Worm (Caenorhabditis elegans) whole organism, L1 larva: ENCODE results near the gene nhr-5.

Source experiments
- aha-1 ChIP-seq: fragments of 150-350 bp; optimal IDR thresholded peaks from 2 replicates; lab custom pipeline; 2014; ENCODE audit warnings: missing biosample characterization, missing genetic modification characterization
- alr-1 ChIP-seq: fragments of 200-800 bp; sonication (Bioruptor generic); optimal IDR thresholded peaks from 2 replicates; lab custom pipeline; 2018; ENCODE audit warnings: borderline replicate concordance, mild to moderate bottlenecking, missing genetic modification characterization, missing compliant biosample characterization
- ama-1 ChIP-seq: fragments of 150-350 bp; optimal IDR thresholded peaks from 2 replicates; lab custom pipeline; 2014
- blmp-1 ChIP-seq: fragments of 150-350 bp; optimal IDR thresholded peaks from 2 replicates; lab custom pipeline; 2014; ENCODE audit warnings: missing biosample characterization, missing genetic modification characterization
- ceh-82 ChIP-seq, 3 experiments: fragments of 150-350 bp in 1 of 3; sonication (generic microtip) in 2 of 3; optimal IDR thresholded peaks; 2 replicates each; lab custom pipeline; 2014 to 2017; ENCODE audit warnings: missing biosample characterization in 3 of 3, missing genetic modification characterization in 3 of 3
- ces-1 ChIP-seq: fragments of 150-350 bp; optimal IDR thresholded peaks from 2 replicates; lab custom pipeline; 2014; ENCODE audit warnings: missing biosample characterization, missing genetic modification reagents, missing genetic modification characterization
- dpl-1 ChIP-seq, 3 experiments: fragments of 150-350 bp in 2 of 3; sonication (generic microtip) in 1 of 3; optimal IDR thresholded peaks; 2 replicates each; lab custom pipeline; 2014 to 2017; ENCODE audit warnings: missing biosample characterization in 3 of 3, missing genetic modification characterization in 3 of 3, missing genetic modification reagents in 3 of 3
- efl-1 ChIP-seq, 4 experiments: fragments of 150-350 bp; optimal IDR thresholded peaks in 3 of 4; peaks in 1 of 4; 1 replicate in 1 of 4; 2 replicates in 3 of 4; lab custom pipeline; 2014; ENCODE audit warnings: missing biosample characterization in 2 of 4, missing genetic modification characterization in 2 of 4, missing genetic modification reagents in 2 of 4
- egl-13 ChIP-seq: sonication (generic microtip); optimal IDR thresholded peaks from 2 replicates; lab custom pipeline; 2016; ENCODE audit warnings: missing genotype, missing genetic modification reagents, missing genetic modification characterization, missing compliant biosample characterization
- egl-27 ChIP-seq, 2 experiments: fragments of 150-350 bp in 1 of 2; sonication (generic microtip); optimal IDR thresholded peaks; 3 replicates each; lab custom pipeline; 2017 to 2018; ENCODE audit warnings: missing biosample characterization in 2 of 2, missing genetic modification characterization in 2 of 2, missing genetic modification reagents in 2 of 2
- elt-2 ChIP-seq: sonication (generic microtip); optimal IDR thresholded peaks from 2 replicates; lab custom pipeline; 2016; ENCODE audit warnings: missing genetic modification characterization, mild to moderate bottlenecking, inconsistent platforms, missing compliant biosample characterization, missing genetic modification reagents
- elt-3 ChIP-seq, 6 experiments: fragments of 150-350 bp in 1 of 6; sonication (generic microtip); optimal IDR thresholded peaks; 2 replicates each; lab custom pipeline; 2017 to 2018; ENCODE audit warnings: missing biosample characterization in 6 of 6, missing genetic modification characterization in 6 of 6, inconsistent platforms in 1 of 6
- fkh-4 ChIP-seq: sonication (generic microtip); optimal IDR thresholded peaks from 2 replicates; lab custom pipeline; 2016; ENCODE audit warnings: missing compliant biosample characterization, missing genetic modification characterization, borderline replicate concordance
- fkh-8 ChIP-seq: sonication (generic microtip); optimal IDR thresholded peaks from 2 replicates; lab custom pipeline; 2016; ENCODE audit warnings: mild to moderate bottlenecking, missing genetic modification characterization, missing compliant biosample characterization
- hlh-17 ChIP-seq: fragments of 200-800 bp; sonication (Bioruptor generic); optimal IDR thresholded peaks from 2 replicates; lab custom pipeline; 2018; ENCODE audit warnings: missing genetic modification characterization, mild to moderate bottlenecking, missing compliant biosample characterization, moderate library complexity, borderline replicate concordance
- hpl-2 ChIP-seq: fragments of 150-350 bp; optimal IDR thresholded peaks from 2 replicates; lab custom pipeline; 2014; ENCODE audit warnings: missing biosample characterization, missing genetic modification reagents, missing genetic modification characterization
- lin-13 ChIP-seq: fragments of 150-350 bp; optimal IDR thresholded peaks from 2 replicates; lab custom pipeline; 2014; ENCODE audit warnings: missing biosample characterization, missing genetic modification reagents, missing genetic modification characterization
- lin-15B ChIP-seq: fragments of 150-350 bp; sonication (generic microtip); optimal IDR thresholded peaks from 3 replicates; lab custom pipeline; 2014; ENCODE audit warnings: missing biosample characterization, missing genetic modification characterization
- lin-35 ChIP-seq, 2 experiments: fragments of 150-350 bp; optimal IDR thresholded peaks; 2 replicates each; lab custom pipeline; 2014; ENCODE audit warnings: missing biosample characterization in 2 of 2, missing genetic modification characterization in 2 of 2, missing genetic modification reagents in 2 of 2
- lir-3 ChIP-seq: sonication (generic microtip); optimal IDR thresholded peaks from 2 replicates; lab custom pipeline; 2016; ENCODE audit warnings: mild to moderate bottlenecking, missing genetic modification characterization, moderate library complexity, missing compliant biosample characterization; ENCODE audit not compliant: poor library complexity
- lsy-2 ChIP-seq, 2 experiments: fragments of 150-350 bp; optimal IDR thresholded peaks; 2 replicates each; lab custom pipeline; 2014; ENCODE audit warnings: missing biosample characterization in 2 of 2, missing genetic modification characterization in 2 of 2
- nhr-19 ChIP-seq: fragments of 200-800 bp; sonication (Bioruptor generic); conservative IDR thresholded peaks from 2 replicates; pipeline ENCODE4 v1.3.6; 2022; ENCODE audit warnings: missing genetic modification characterization, missing compliant biosample characterization
- nhr-20 ChIP-seq: sonication (generic microtip); optimal IDR thresholded peaks from 2 replicates; lab custom pipeline; 2016; ENCODE audit warnings: mild to moderate bottlenecking, missing genetic modification characterization, missing compliant biosample characterization
- nhr-237 ChIP-seq: fragments of 150-350 bp; optimal IDR thresholded peaks from 2 replicates; lab custom pipeline; 2014; ENCODE audit warnings: missing biosample characterization, missing genetic modification characterization
- nhr-47 ChIP-seq: sonication (generic microtip); optimal IDR thresholded peaks from 2 replicates; lab custom pipeline; 2016; ENCODE audit warnings: mild to moderate bottlenecking, missing genetic modification characterization, moderate library complexity, missing compliant biosample characterization
- nhr-71 ChIP-seq: sonication (generic microtip); optimal IDR thresholded peaks from 2 replicates; lab custom pipeline; 2016; ENCODE audit warnings: mild to moderate bottlenecking, missing genetic modification characterization, moderate library complexity, missing compliant biosample characterization
- nhr-90 ChIP-seq: sonication (generic microtip); optimal IDR thresholded peaks from 2 replicates; lab custom pipeline; 2016; ENCODE audit warnings: mild to moderate bottlenecking, missing genetic modification characterization, missing compliant biosample characterization; ENCODE audit not compliant: poor library complexity
- pax-3 ChIP-seq: fragments of 200-800 bp; sonication (Bioruptor generic); optimal IDR thresholded peaks from 2 replicates; lab custom pipeline; 2018; ENCODE audit warnings: mild to moderate bottlenecking, missing genetic modification characterization, moderate library complexity, missing compliant biosample characterization
- pqm-1 ChIP-seq: sonication (generic microtip); optimal IDR thresholded peaks from 3 replicates; lab custom pipeline; 2017; ENCODE audit warnings: missing biosample characterization, missing genetic modification characterization
- rnt-1 ChIP-seq: sonication (generic microtip); optimal IDR thresholded peaks from 2 replicates; lab custom pipeline; 2016; ENCODE audit warnings: mild to moderate bottlenecking, missing genetic modification characterization, moderate library complexity, missing compliant biosample characterization
- snu-23 ChIP-seq: sonication (generic microtip); optimal IDR thresholded peaks from 2 replicates; lab custom pipeline; 2016; ENCODE audit warnings: missing genetic modification characterization, missing compliant biosample characterization
- sox-4 ChIP-seq: sonication (generic microtip); optimal IDR thresholded peaks from 2 replicates; lab custom pipeline; 2016; ENCODE audit warnings: missing genetic modification characterization, missing compliant biosample characterization
- swsn-7 ChIP-seq: sonication (generic microtip); optimal IDR thresholded peaks from 2 replicates; lab custom pipeline; 2016; ENCODE audit warnings: missing genetic modification characterization, missing compliant biosample characterization
- unc-130 ChIP-seq: fragments of 150-350 bp; optimal IDR thresholded peaks from 2 replicates; lab custom pipeline; 2017; ENCODE audit warnings: missing biosample characterization, missing genetic modification characterization, inconsistent platforms
- xbp-1 ChIP-seq: sonication (generic microtip); optimal IDR thresholded peaks from 2 replicates; lab custom pipeline; 2016; ENCODE audit warnings: missing genetic modification characterization, missing compliant biosample characterization
- zag-1 ChIP-seq: fragments of 150-350 bp; optimal IDR thresholded peaks from 2 replicates; lab custom pipeline; 2014; ENCODE audit warnings: missing biosample characterization, missing genetic modification characterization
- ztf-11 ChIP-seq, 2 experiments: sonication (generic microtip); optimal IDR thresholded peaks; 2 replicates each; lab custom pipeline; 2016 to 2017; ENCODE audit warnings: missing genetic modification characterization in 2 of 2, missing biosample characterization in 1 of 2, missing compliant biosample characterization in 1 of 2

The nhr-5 gene

ce11 chrIV:15385181-15385580, 14.9 kb upstream of the nhr-5 start (continued):
- TF ChIP-seq rnt-1 (tag; lab: Kevin White, UChicago) (no peak), nhr-237 (tag; lab: Kevin White, UChicago) (no peak), ceh-82 (tag; optimal IDR thresholded peaks at IDR 0.05; lab: Kevin White, UChicago) (no peak), zag-1 (no peak), pqm-1 (tag; lab: Kevin White, UChicago) (peak; percentile 56), nhr-20 (tag; lab: Kevin White, UChicago) (peak; percentile 90), unc-130 (no peak), sox-4 (tag; lab: Kevin White, UChicago) (no peak), fkh-8 (tag; lab: Kevin White, UChicago) (no peak), lin-15B (no peak), ama-1 (lab: Kevin White, UChicago) (no peak), nhr-71 (tag; lab: Kevin White, UChicago) (no peak), lir-3 (tag; lab: Kevin White, UChicago) (no peak), lin-35 (GFP tag; optimal IDR thresholded peaks at IDR 0.05; lab: Kevin White, UChicago) (peak in 1 of 2 experiments; percentile 55), swsn-7 (tag; lab: Kevin White, UChicago) (no peak), nhr-19 (GFP tag; lab: Robert Waterston, UW) (0 out of 2 replicates have a peak, but pooled peaks have one; percentile 5), nhr-47 (tag; lab: Kevin White, UChicago) (no peak), alr-1 (tag; lab: Kevin White, UChicago) (no peak), egl-13 (tag; lab: Kevin White, UChicago) (no peak), lin-13 (GFP tag; lab: Kevin White, UChicago) (no peak), snu-23 (peak; percentile 33), hlh-17 (GFP tag; lab: Kevin White, UChicago) (no peak), pax-3 (tag; lab: Kevin White, UChicago) (no peak), aha-1 (no peak), fkh-4 (tag; lab: Kevin White, UChicago) (no peak), egl-27 (tag; optimal IDR thresholded peaks at IDR 0.05; lab: Kevin White, UChicago) (no peak), lsy-2 (tag; optimal IDR thresholded peaks at IDR 0.05; lab: Kevin White, UChicago) (peak in 1 of 2 experiments; percentile 26), hpl-2 (GFP tag; lab: Kevin White, UChicago) (no peak), dpl-1 (GFP tag; optimal IDR thresholded peaks at IDR 0.05; lab: Kevin White, UChicago) (peak in 1 of 3 experiments; percentile 1), ces-1 (GFP tag; lab: Kevin White, UChicago) (no peak), ztf-11 (tag; optimal IDR thresholded peaks at IDR 0.05; lab: Kevin White, UChicago) (no peak), xbp-1 (tag; lab: Kevin White, UChicago) (no peak), nhr-90 (tag; lab: Kevin White, UChicago) (peak; percentile 49)

DNA sequence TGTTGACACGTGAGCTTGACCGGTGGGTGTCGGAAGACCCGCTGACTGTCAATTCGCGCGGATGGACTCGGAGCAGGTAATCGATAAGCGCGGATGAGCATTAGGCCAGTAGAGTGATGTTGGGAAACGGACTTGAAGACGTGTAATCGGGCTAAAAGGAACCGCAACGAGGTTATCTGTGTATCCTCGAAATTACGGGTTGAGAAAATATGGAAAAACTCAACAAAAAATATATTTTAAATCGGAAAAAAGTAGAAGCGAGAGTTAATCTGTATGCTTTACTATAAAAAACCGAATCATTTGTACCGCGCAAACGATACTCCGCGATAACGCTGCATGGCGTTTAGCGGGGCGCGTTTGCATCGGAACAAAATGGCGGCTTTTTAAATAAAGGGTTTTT, 9.2 kb upstream of the nhr-5 start, which contains the start of gene Y73F8A.1159:
TSS of gene Y73F8A.1159 (minus strand) at position 101 of the 400 bp plus-strand sequence.
- TF ChIP-seq elt-3 (tag; optimal IDR thresholded peaks at IDR 0.05; lab: Kevin White, UChicago) (no peak), fkh-8 (tag; lab: Kevin White, UChicago) (no peak)

DNA sequence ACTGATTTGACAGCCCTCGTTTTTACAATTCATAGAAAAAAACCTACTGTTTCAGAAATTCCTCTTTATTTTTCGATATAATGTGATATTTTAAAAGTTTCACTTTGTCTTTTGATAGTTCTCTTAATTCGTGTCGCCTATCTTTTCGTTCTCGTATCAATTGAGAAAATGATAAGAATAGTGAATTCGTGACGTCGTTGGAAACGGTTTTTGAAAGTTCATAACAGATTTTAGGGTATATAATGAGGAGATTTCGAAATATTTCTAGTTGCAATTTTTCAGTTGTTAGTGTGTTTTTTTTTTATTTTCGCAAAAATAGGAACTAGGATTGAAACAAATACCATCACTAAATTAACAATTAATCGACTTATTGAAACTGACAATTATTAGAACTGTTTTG, 8.5 kb upstream of the nhr-5 start:
- TF ChIP-seq pqm-1 (tag; lab: Kevin White, UChicago) (no peak), blmp-1 (tag; lab: Kevin White, UChicago) (peak; percentile 48), efl-1 (optimal IDR thresholded peaks at IDR 0.05; lab: Kevin White, UChicago) (no peak), efl-1 (GFP tag; optimal IDR thresholded peaks at IDR 0.05 in 1 of 2; lab: Kevin White, UChicago) (peak in 1 of 2 experiments; percentile 74), elt-2 (peak; percentile 12), elt-3 (tag; optimal IDR thresholded peaks at IDR 0.05; lab: Kevin White, UChicago) (peak in 3 of 6 experiments; percentile 18 to 63 (median 25))
- TF ChIP-seq, all 84 proteins: peak for 4
